Worm (Caenorhabditis elegans): Measurements from ENCODE around the gene ZK1248.17.

- TF ChIP-seq unc-62 (GFP tag; optimal IDR thresholded peaks at IDR 0.05 in 1 of 2) (peak in 1 of 2 experiments; percentile 75), unc-62 (tag; optimal IDR thresholded peaks at IDR 0.05) (no peak), ama-1 (optimal IDR thresholded peaks at IDR 0.05) (no peak), ceh-82 (tag; optimal IDR thresholded peaks at IDR 0.05) (no peak), ZK546.5 (tag; optimal IDR thresholded peaks at IDR 0.05) (no peak), hlh-11 (tag; optimal IDR thresholded peaks at IDR 0.05) (no peak), pha-4 (GFP tag; IDR thresholded peaks at IDR 0.05) (no peak), pha-4 (tag; optimal IDR thresholded peaks at IDR 0.05) (no peak), ceh-28 (tag; optimal IDR thresholded peaks at IDR 0.05) (no peak), nhr-77 (tag; optimal IDR thresholded peaks at IDR 0.05) (no peak), daf-12 (tag; optimal IDR thresholded peaks at IDR 0.05) (no peak), ctbp-1 (GFP tag; IDR thresholded peaks at IDR 0.05) (no peak)
Observed at ce11 chrII:5852007-5852406, 6.7 kb upstream of the ZK1248.17 start, which contains the start of gene H41C03.2.
